Fruit fly (Drosophila melanogaster) whole organism, wandering third instar larva: ENCODE results near the gene Spn77Ba.
A peak's percentile ranks its signal among the peaks of the same experiment; 100 is the strongest.

Experiments used
- Abd-B ChIP-seq: fragments of >200 bp; optimal IDR thresholded peaks from 2 replicates; lab custom pipeline; 2017; ENCODE audit warnings: missing biosample characterization, missing genetic modification characterization
- CG32264 ChIP-seq: fragments of 200-800 bp; sonication (Bioruptor generic); optimal IDR thresholded peaks from 2 replicates; lab custom pipeline; 2016; ENCODE audit warnings: missing biosample characterization, missing genetic modification characterization
- CrebA ChIP-seq: fragments of 200-800 bp; sonication (Bioruptor generic); optimal IDR thresholded peaks from 2 replicates; lab custom pipeline; 2016; ENCODE audit warnings: missing biosample characterization, mild to moderate bottlenecking, missing genetic modification characterization, borderline replicate concordance
- Dfd ChIP-seq: fragments of >200 bp; optimal IDR thresholded peaks from 2 replicates; lab custom pipeline; 2017; ENCODE audit warnings: missing biosample characterization, missing genetic modification characterization
- Dif ChIP-seq: fragments of 200-275, 200-300 bp; sonication (Bioruptor generic); optimal IDR thresholded peaks from 2 replicates; lab custom pipeline; 2018; ENCODE audit warnings: missing biosample characterization, missing genetic modification characterization; ENCODE audit not compliant: partially characterized antibody
- GATAd ChIP-seq: sonication (Bioruptor generic); optimal IDR thresholded peaks from 2 replicates; lab custom pipeline; 2016; ENCODE audit warnings: missing biosample characterization, missing genetic modification characterization
- HLH106 ChIP-seq: fragments of 200-800 bp; optimal IDR thresholded peaks from 3 replicates; lab custom pipeline; 2019; ENCODE audit warnings: missing biosample characterization, mild to moderate bottlenecking, missing genetic modification characterization, moderate library complexity
- Hnf4 ChIP-seq: fragments of 200-800 bp; sonication (Bioruptor generic); optimal IDR thresholded peaks from 2 replicates; lab custom pipeline; 2016; ENCODE audit warnings: missing biosample characterization, mild to moderate bottlenecking, missing genetic modification characterization
- Hr78 ChIP-seq: fragments of >200 bp; optimal IDR thresholded peaks from 2 replicates; lab custom pipeline; 2017; ENCODE audit warnings: missing biosample characterization, missing genetic modification characterization
- Hr83 ChIP-seq: fragments of 200-300 bp; sonication (Bioruptor generic); optimal IDR thresholded peaks from 2 replicates; lab custom pipeline; 2016; ENCODE audit warnings: missing biosample characterization, mild to moderate bottlenecking, missing genetic modification characterization, moderate library complexity; ENCODE audit not compliant: poor library complexity, severe bottlenecking
- Jra ChIP-seq: sonication (Bioruptor generic); optimal IDR thresholded peaks from 2 replicates; lab custom pipeline; 2016; ENCODE audit warnings: missing biosample characterization, missing genetic modification characterization
- Mio ChIP-seq: sonication (Bioruptor generic); optimal IDR thresholded peaks from 2 replicates; lab custom pipeline; 2016; ENCODE audit warnings: missing biosample characterization, missing genetic modification characterization
- Myc ChIP-seq: fragments of >200 bp; optimal IDR thresholded peaks from 2 replicates; lab custom pipeline; 2017
- N ChIP-seq: fragments of >200 bp; optimal IDR thresholded peaks from 2 replicates; lab custom pipeline; 2018; ENCODE audit warnings: missing biosample characterization, missing external identifiers, missing genetic modification characterization
- OdsH ChIP-seq: fragments of 200-800 bp; sonication (Bioruptor generic); optimal IDR thresholded peaks from 2 replicates; lab custom pipeline; 2016; ENCODE audit warnings: missing biosample characterization, mild to moderate bottlenecking, missing genetic modification characterization
- Rel ChIP-seq, 2 experiments: fragments of 200-800 bp; sonication (Bioruptor generic) in 1 of 2; optimal IDR thresholded peaks; 2 replicates in 1 of 2; 3 replicates in 1 of 2; lab custom pipeline; 2016 to 2019; ENCODE audit warnings: mild to moderate bottlenecking in 2 of 2, missing biosample characterization in 2 of 2, missing genetic modification characterization in 2 of 2, moderate library complexity in 1 of 2
- Sp1 ChIP-seq: fragments of 200-800 bp; sonication (Bioruptor generic); optimal IDR thresholded peaks from 3 replicates; lab custom pipeline; 2019; ENCODE audit warnings: missing biosample characterization, mild to moderate bottlenecking, missing genetic modification characterization, moderate library complexity
- Vsx2 ChIP-seq: fragments of 200-300, 225-300 bp; sonication (Bioruptor generic); optimal IDR thresholded peaks from 2 replicates; lab custom pipeline; 2018; ENCODE audit warnings: missing biosample characterization, missing genetic modification characterization; ENCODE audit not compliant: partially characterized antibody
- br ChIP-seq: fragments of 200-800 bp; sonication (Bioruptor generic); optimal IDR thresholded peaks from 2 replicates; lab custom pipeline; 2016; ENCODE audit warnings: missing biosample characterization, missing genetic modification characterization
- brk ChIP-seq: fragments of 200-800 bp; sonication (Bioruptor generic); optimal IDR thresholded peaks from 2 replicates; lab custom pipeline; 2016; ENCODE audit warnings: missing biosample characterization, mild to moderate bottlenecking, missing genetic modification characterization
- dl ChIP-seq, 2 experiments: fragments of 175-275, 200-275 bp in 1 of 2; fragments of 200-275 bp in 1 of 2; sonication (Bioruptor generic); optimal IDR thresholded peaks; lab custom pipeline; 2018; ENCODE audit warnings: mild to moderate bottlenecking in 2 of 2, missing biosample characterization in 2 of 2, missing genetic modification characterization in 2 of 2, moderate library complexity in 2 of 2; ENCODE audit not compliant: partially characterized antibody in 2 of 2, insufficient read depth in 1 of 2
- dmrt93B ChIP-seq: fragments of 200-800 bp; sonication (Bioruptor generic); optimal IDR thresholded peaks from 2 replicates; lab custom pipeline; 2018; ENCODE audit warnings: missing biosample characterization, mild to moderate bottlenecking, missing genetic modification characterization
- dsf ChIP-seq: sonication (Bioruptor generic); optimal IDR thresholded peaks from 2 replicates; lab custom pipeline; 2016; ENCODE audit warnings: missing biosample characterization, missing genetic modification characterization, borderline replicate concordance
- ey ChIP-seq: fragments of 200-800 bp; sonication (Bioruptor generic); optimal IDR thresholded peaks from 2 replicates; lab custom pipeline; 2016; ENCODE audit warnings: missing biosample characterization, missing genetic modification characterization
- foxo ChIP-seq, 2 experiments: fragments of 200-800 bp; sonication (Bioruptor generic); optimal IDR thresholded peaks; 2 replicates in 1 of 2; 3 replicates in 1 of 2; lab custom pipeline; 2016 to 2017; ENCODE audit warnings: missing biosample characterization in 2 of 2, missing genetic modification characterization in 2 of 2
- fru ChIP-seq: fragments of 200-800 bp; sonication (Bioruptor generic); optimal IDR thresholded peaks from 3 replicates; lab custom pipeline; 2016; ENCODE audit warnings: missing biosample characterization, mild to moderate bottlenecking, missing genetic modification characterization
- h ChIP-seq: fragments of 200-800 bp; sonication (Bioruptor generic); optimal IDR thresholded peaks from 3 replicates; lab custom pipeline; 2016; ENCODE audit warnings: missing biosample characterization, mild to moderate bottlenecking, missing genetic modification characterization
- jim ChIP-seq: fragments of 175-275, 200-325 bp; sonication (Bioruptor generic); optimal IDR thresholded peaks from 2 replicates; lab custom pipeline; 2016; ENCODE audit warnings: missing biosample characterization, mild to moderate bottlenecking, missing genetic modification characterization
- lola ChIP-seq: fragments of >200 bp; optimal IDR thresholded peaks from 2 replicates; lab custom pipeline; 2017; ENCODE audit warnings: missing biosample characterization, missing genetic modification characterization
- pan ChIP-seq: fragments of >200 bp; optimal IDR thresholded peaks from 2 replicates; lab custom pipeline; 2017
- psq ChIP-seq: fragments of 200-800 bp; sonication (Bioruptor generic); optimal IDR thresholded peaks from 3 replicates; lab custom pipeline; 2017; ENCODE audit warnings: missing biosample characterization, mild to moderate bottlenecking, missing genetic modification characterization, moderate library complexity
- rgr ChIP-seq: fragments of 200-800 bp; sonication (Bioruptor generic); optimal IDR thresholded peaks from 3 replicates; lab custom pipeline; 2016; ENCODE audit warnings: missing biosample characterization, mild to moderate bottlenecking, missing genetic modification characterization
- sage ChIP-seq: fragments of 200-800 bp; sonication (Bioruptor generic); optimal IDR thresholded peaks from 2 replicates; lab custom pipeline; 2016; ENCODE audit warnings: missing biosample characterization, mild to moderate bottlenecking, missing genetic modification characterization
- sv ChIP-seq: fragments of 200-800 bp; sonication (Bioruptor generic); optimal IDR thresholded peaks from 3 replicates; lab custom pipeline; 2016; ENCODE audit warnings: missing biosample characterization, missing genetic modification characterization
- tai ChIP-seq: sonication (Bioruptor generic); optimal IDR thresholded peaks from 2 replicates; lab custom pipeline; 2016; ENCODE audit warnings: missing biosample characterization, missing genetic modification characterization
- usp ChIP-seq: fragments of >200 bp; optimal IDR thresholded peaks from 2 replicates; lab custom pipeline; 2017; ENCODE audit warnings: missing biosample characterization, missing genetic modification characterization
- woc ChIP-seq: sonication (Bioruptor generic); optimal IDR thresholded peaks from 2 replicates; lab custom pipeline; 2016; ENCODE audit warnings: missing biosample characterization, mild to moderate bottlenecking, missing genetic modification characterization

Gene Spn77Ba

dm6 chr3L:20302081-20302630, 14.8 kb upstream of the Spn77Ba start, which contains the start of gene Pex23 (continued):
- TF ChIP-seq HLH106 (tag; lab: Kevin White, UChicago) (peak; percentile 78), dl (GFP tag; optimal IDR thresholded peaks at IDR 0.05; lab: Kevin White, UChicago; ENCODE audit: insufficient read depth in 1 of 2, partially characterized antibody in 2 of 2) (no peak), tai (no peak), br (no peak), sv (GFP tag; lab: Kevin White, UChicago) (peak; percentile 83), Sp1 (GFP tag; lab: Kevin White, UChicago) (peak; percentile 58), dsf (GFP tag; lab: Kevin White, UChicago) (peak; percentile 84), psq (peak; percentile 69)

dm6 chr3L:20306142-20306541, 10.8 kb upstream of the Spn77Ba start, which contains the start of gene CG32225:
CG32225 (minus strand) TSS chr3L:20306283.
- TF ChIP-seq Mio (no peak), GATAd (GFP tag; lab: Kevin White, UChicago) (no peak), rgr (GFP tag; lab: Kevin White, UChicago) (no peak), tai (no peak), Dif (GFP tag; lab: Kevin White, UChicago) (no peak), jim (no peak), Rel (GFP tag; optimal IDR thresholded peaks at IDR 0.05; lab: Kevin White, UChicago) (no peak), Rel (tag; optimal IDR thresholded peaks at IDR 0.05; lab: Kevin White, UChicago) (no peak), sage (GFP tag; lab: Kevin White, UChicago) (no peak)

dm6 chr3L:20309354-20309753, 7.6 kb upstream of the Spn77Ba start, which contains the start of gene polo:
polo (plus strand) TSS chr3L:20309654.
- TF ChIP-seq Hnf4 (GFP tag; lab: Kevin White, UChicago), result no peak
- TF ChIP-seq CG32264 (GFP tag; lab: Kevin White, UChicago), result no peak
- TF ChIP-seq Vsx2 (GFP tag; lab: Kevin White, UChicago), result no peak
- TF ChIP-seq dsf (GFP tag; lab: Kevin White, UChicago), result no peak
- no peak for TF ChIP-seq dl (GFP tag; optimal IDR thresholded peaks at IDR 0.05; lab: Kevin White, UChicago; ENCODE audit: insufficient read depth in 1 of 2, partially characterized antibody in 2 of 2)
- no peak for TF ChIP-seq Mio
- TF ChIP-seq brk (GFP tag; lab: Kevin White, UChicago), result no peak
- TF ChIP-seq Jra (GFP tag; lab: Kevin White, UChicago), result no peak
- no peak for TF ChIP-seq sage (GFP tag; lab: Kevin White, UChicago)
- no peak for TF ChIP-seq ey (GFP tag; lab: Kevin White, UChicago)
- no peak for TF ChIP-seq Dif (GFP tag; lab: Kevin White, UChicago)
- TF ChIP-seq br, result no peak
- no peak for TF ChIP-seq Hr83 (GFP tag; lab: Kevin White, UChicago)

- TF ChIP-seq sv (GFP tag; lab: Kevin White, UChicago) (peak; percentile 43), Hr78 (GFP tag; lab: Kevin White, UChicago) (no peak), Mio (no peak), Abd-B (GFP tag; lab: Kevin White, UChicago) (no peak), GATAd (GFP tag; lab: Kevin White, UChicago) (no peak), h (GFP tag; lab: Kevin White, UChicago) (no peak), Myc (peak; percentile 39), rgr (GFP tag; lab: Kevin White, UChicago) (peak; percentile 66), jim (no peak), Hnf4 (GFP tag; lab: Kevin White, UChicago) (peak; percentile 57), Hr83 (GFP tag; lab: Kevin White, UChicago) (peak; percentile 38), CG32264 (GFP tag; lab: Kevin White, UChicago) (no peak), ey (GFP tag; lab: Kevin White, UChicago) (no peak), dl (GFP tag; optimal IDR thresholded peaks at IDR 0.05; lab: Kevin White, UChicago; ENCODE audit: insufficient read depth in 1 of 2, partially characterized antibody in 2 of 2) (peak in 1 of 2 experiments; percentile 19), brk (GFP tag; lab: Kevin White, UChicago) (no peak), usp (no peak), psq (peak; percentile 54), OdsH (GFP tag; lab: Kevin White, UChicago) (no peak), fru (GFP tag; lab: Kevin White, UChicago) (no peak), dmrt93B (GFP tag; lab: Kevin White, UChicago) (no peak), dsf (GFP tag; lab: Kevin White, UChicago) (no peak), woc (GFP tag; lab: Kevin White, UChicago) (no peak), Rel (GFP tag; optimal IDR thresholded peaks at IDR 0.05; lab: Kevin White, UChicago) (no peak), Rel (tag; optimal IDR thresholded peaks at IDR 0.05; lab: Kevin White, UChicago) (peak; percentile 33), tai (no peak), pan (no peak), CrebA (GFP tag; lab: Kevin White, UChicago) (no peak), HLH106 (tag; lab: Kevin White, UChicago) (peak; percentile 23), lola (GFP tag; lab: Kevin White, UChicago) (no peak), foxo (GFP tag; optimal IDR thresholded peaks at IDR 0.05; lab: Kevin White, UChicago) (peak in 1 of 2 experiments; percentile 53), N (GFP tag; lab: Kevin White, UChicago) (no peak), Dfd (no peak)
Measured at dm6 chr3L:20309758-20310733, 6.9 kb upstream of the Spn77Ba start.
